Worm (Caenorhabditis elegans) whole organism, L3 larva: ENCODE data around the gene Y57G11C.46.
A peak's percentile ranks its signal among the peaks of the same experiment; 100 is the strongest.

Source experiments
- R02D3.7 ChIP-seq: fragments of 150-350 bp; optimal IDR thresholded peaks from 2 replicates; lab custom pipeline; 2014; ENCODE audit warnings: missing biosample characterization, missing genetic modification characterization
- aly-2 ChIP-seq: fragments of 150-350 bp; optimal IDR thresholded peaks from 2 replicates; lab custom pipeline; 2014; ENCODE audit warnings: missing biosample characterization, missing genetic modification characterization
- ama-1 ChIP-seq: fragments of 150-350 bp; optimal IDR thresholded peaks from 2 replicates; lab custom pipeline; 2018
- ceh-28 ChIP-seq: fragments of 150-350 bp; optimal IDR thresholded peaks from 2 replicates; lab custom pipeline; 2014; ENCODE audit warnings: missing biosample characterization, missing genetic modification reagents, missing genetic modification characterization
- ceh-82 ChIP-seq: fragments of 150-350 bp; optimal IDR thresholded peaks from 2 replicates; lab custom pipeline; 2014; ENCODE audit warnings: missing biosample characterization, missing genetic modification characterization
- elt-1 ChIP-seq: fragments of 150-350 bp; optimal IDR thresholded peaks from 2 replicates; lab custom pipeline; 2014; ENCODE audit warnings: missing biosample characterization, missing genetic modification characterization
- elt-2 ChIP-seq: sonication (generic microtip); optimal IDR thresholded peaks from 2 replicates; lab custom pipeline; 2016; ENCODE audit warnings: missing genetic modification reagents, mild to moderate bottlenecking, missing genetic modification characterization, missing compliant biosample characterization
- elt-3 ChIP-seq, 3 experiments: fragments of 150-350 bp in 1 of 3; sonication (generic microtip) in 2 of 3; optimal IDR thresholded peaks; 2 replicates in 2 of 3; 4 replicates in 1 of 3; lab custom pipeline; 2014 to 2017; ENCODE audit warnings: missing biosample characterization in 3 of 3, missing genetic modification characterization in 3 of 3
- eor-1 ChIP-seq, 2 experiments: fragments of 150-350 bp; optimal IDR thresholded peaks; 2 replicates each; lab custom pipeline; 2014 to 2018; ENCODE audit warnings: missing biosample characterization in 2 of 2, missing genetic modification characterization in 2 of 2
- fkh-10 ChIP-seq: sonication (generic microtip); optimal IDR thresholded peaks from 2 replicates; lab custom pipeline; 2017; ENCODE audit warnings: missing biosample characterization, missing genetic modification reagents, missing genetic modification characterization
- fkh-2 ChIP-seq: fragments of 150-350 bp; optimal IDR thresholded peaks from 2 replicates; lab custom pipeline; 2014; ENCODE audit warnings: missing biosample characterization, missing genetic modification reagents, missing genetic modification characterization
- fos-1 ChIP-seq: fragments of 150-350 bp; optimal IDR thresholded peaks from 2 replicates; lab custom pipeline; 2014; ENCODE audit warnings: missing biosample characterization, missing genetic modification characterization
- hmg-11 ChIP-seq: sonication (generic microtip); optimal IDR thresholded peaks from 2 replicates; lab custom pipeline; 2016; ENCODE audit warnings: missing genetic modification characterization, missing compliant biosample characterization
- jun-1 ChIP-seq: fragments of 150-350 bp; optimal IDR thresholded peaks from 2 replicates; lab custom pipeline; 2014; ENCODE audit warnings: missing biosample characterization, missing genetic modification reagents, missing genetic modification characterization
- lin-15B ChIP-seq: fragments of 150-350 bp; optimal IDR thresholded peaks from 2 replicates; lab custom pipeline; 2014; ENCODE audit warnings: missing biosample characterization, missing genetic modification characterization
- lin-39 ChIP-seq: fragments of 150-350 bp; optimal IDR thresholded peaks from 2 replicates; lab custom pipeline; 2018; ENCODE audit warnings: missing biosample characterization, missing genetic modification reagents, missing genetic modification characterization
- lsy-12 ChIP-seq: sonication (generic microtip); optimal IDR thresholded peaks from 2 replicates; lab custom pipeline; 2016; ENCODE audit warnings: mild to moderate bottlenecking, missing genetic modification characterization, missing compliant biosample characterization
- mdl-1 ChIP-seq: fragments of 150-350 bp; optimal IDR thresholded peaks from 2 replicates; lab custom pipeline; 2014; ENCODE audit warnings: missing biosample characterization, missing genetic modification characterization
- nfya-1 ChIP-seq: sonication (generic microtip); optimal IDR thresholded peaks from 2 replicates; lab custom pipeline; 2017; ENCODE audit warnings: missing genetic modification characterization, mild to moderate bottlenecking, missing compliant biosample characterization, antibody characterized with exemption, moderate library complexity; ENCODE audit not compliant: insufficient read depth
- nhr-11 ChIP-seq: fragments of 150-350 bp; optimal IDR thresholded peaks from 2 replicates; lab custom pipeline; 2014; ENCODE audit warnings: missing biosample characterization, missing genetic modification characterization
- nhr-12 ChIP-seq: fragments of 150-350 bp; optimal IDR thresholded peaks from 2 replicates; lab custom pipeline; 2014; ENCODE audit warnings: missing biosample characterization, missing genetic modification characterization
- nhr-23 ChIP-seq: fragments of 150-350 bp; optimal IDR thresholded peaks from 2 replicates; lab custom pipeline; 2014; ENCODE audit warnings: missing biosample characterization, missing genetic modification reagents, missing genetic modification characterization
- nhr-237 ChIP-seq: fragments of 150-350 bp; optimal IDR thresholded peaks from 2 replicates; lab custom pipeline; 2014; ENCODE audit warnings: missing biosample characterization, missing genetic modification characterization
- nhr-25 ChIP-seq: sonication (generic microtip); optimal IDR thresholded peaks from 2 replicates; lab custom pipeline; 2017; ENCODE audit warnings: missing biosample characterization, missing genetic modification characterization
- nhr-28 ChIP-seq: fragments of 150-350 bp; optimal IDR thresholded peaks from 2 replicates; lab custom pipeline; 2014; ENCODE audit warnings: missing biosample characterization, missing genetic modification characterization
- nhr-43 ChIP-seq: sonication (generic microtip); optimal IDR thresholded peaks from 2 replicates; lab custom pipeline; 2016; ENCODE audit warnings: mild to moderate bottlenecking, missing genetic modification characterization, missing compliant biosample characterization; ENCODE audit not compliant: poor library complexity, severe bottlenecking
- nhr-67 ChIP-seq: fragments of 150-350 bp; optimal IDR thresholded peaks from 2 replicates; lab custom pipeline; 2014; ENCODE audit warnings: missing biosample characterization, missing genetic modification characterization
- nhr-76 ChIP-seq: fragments of 150-350 bp; sonication (generic microtip); optimal IDR thresholded peaks from 5 replicates; lab custom pipeline; 2014; ENCODE audit warnings: missing biosample characterization, missing genetic modification characterization
- pha-4 ChIP-seq: fragments of 150-350 bp; optimal IDR thresholded peaks from 2 replicates; lab custom pipeline; 2014; ENCODE audit warnings: missing biosample characterization, missing genetic modification reagents, missing genetic modification characterization
- pqm-1 ChIP-seq: fragments of 150-350 bp; optimal IDR thresholded peaks from 2 replicates; lab custom pipeline; 2017; ENCODE audit warnings: missing biosample characterization, missing genetic modification characterization, inconsistent platforms
- sea-2 ChIP-seq: fragments of 150-350 bp; sonication (generic microtip); optimal IDR thresholded peaks from 4 replicates; lab custom pipeline; 2014; ENCODE audit warnings: missing biosample characterization, missing genetic modification reagents, missing genetic modification characterization
- skn-1 ChIP-seq: fragments of 150-350 bp; optimal IDR thresholded peaks from 2 replicates; lab custom pipeline; 2014; ENCODE audit warnings: missing biosample characterization, missing genetic modification characterization
- snpc-4 ChIP-seq: fragments of 150-350 bp; optimal IDR thresholded peaks from 2 replicates; lab custom pipeline; 2014; ENCODE audit warnings: missing biosample characterization, missing genetic modification characterization
- tbx-2 ChIP-seq: sonication (generic microtip); optimal IDR thresholded peaks from 2 replicates; lab custom pipeline; 2016; ENCODE audit warnings: mild to moderate bottlenecking, missing genetic modification characterization, missing compliant biosample characterization
- unc-62 ChIP-seq: fragments of 150-350 bp; sonication (generic microtip); optimal IDR thresholded peaks from 4 replicates; lab custom pipeline; 2014; ENCODE audit warnings: missing biosample characterization, missing genetic modification reagents, missing genetic modification characterization
- ztf-11 ChIP-seq: fragments of 150-350 bp; optimal IDR thresholded peaks from 2 replicates; lab custom pipeline; 2014; ENCODE audit warnings: missing biosample characterization, missing genetic modification characterization
- ztf-4 ChIP-seq: fragments of 150-350 bp; optimal IDR thresholded peaks from 2 replicates; lab custom pipeline; 2014; ENCODE audit warnings: missing biosample characterization, missing genetic modification characterization

Y57G11C.46 gene

ce11 chrIV:14793900-14794624, 22.1 kb downstream of the Y57G11C.46 start:
- TF ChIP-seq nhr-28 (tag; lab: Kevin White, UChicago), result no peak
- TF ChIP-seq nhr-237 (tag; lab: Kevin White, UChicago), result no peak
- TF ChIP-seq aly-2, result no peak
- TF ChIP-seq lin-15B (tag; lab: Kevin White, UChicago), result peak; percentile 17
- peak; percentile 28 for TF ChIP-seq ztf-4
- TF ChIP-seq skn-1 (tag; lab: Kevin White, UChicago), result no peak
- peak; percentile 24 for TF ChIP-seq R02D3.7
- TF ChIP-seq nhr-11 (tag; lab: Kevin White, UChicago), result no peak
- TF ChIP-seq sea-2 (GFP tag; lab: Kevin White, UChicago), result peak; percentile 97
- peak; percentile 23 for TF ChIP-seq mdl-1 (tag; lab: Kevin White, UChicago)
- peak; percentile 60 for TF ChIP-seq pha-4 (tag; lab: Kevin White, UChicago)
- peak; percentile 48 for TF ChIP-seq hmg-11 (tag; lab: Kevin White, UChicago)
- TF ChIP-seq elt-1 (tag; lab: Kevin White, UChicago), result peak; percentile 5
- peak; percentile 17 for TF ChIP-seq pqm-1
- TF ChIP-seq ama-1 (lab: Kevin White, UChicago), result peak; percentile 55
- peak; percentile 59 for TF ChIP-seq lsy-12 (tag; lab: Kevin White, UChicago)
- peak; percentile 21 for TF ChIP-seq jun-1
- TF ChIP-seq nfya-1 (tag; lab: Kevin White, UChicago), result peak; percentile 71
- peak; percentile 75 for TF ChIP-seq nhr-25 (tag; lab: Kevin White, UChicago)
- peak; percentile 15 for TF ChIP-seq lin-39 (tag; lab: Kevin White, UChicago)
- no peak for TF ChIP-seq unc-62 (GFP tag; lab: Kevin White, UChicago)
- no peak for TF ChIP-seq nhr-76 (tag; lab: Kevin White, UChicago)
- peak; percentile 70 for TF ChIP-seq ceh-28
- TF ChIP-seq nhr-67, result no peak
- peak; percentile 45 for TF ChIP-seq elt-2 (tag; lab: Kevin White, UChicago)
- peak; percentile 43 for TF ChIP-seq nhr-23 (tag; lab: Kevin White, UChicago)
- peak; percentile 12 for TF ChIP-seq nhr-43 (tag; lab: Kevin White, UChicago)
- TF ChIP-seq, all 47 proteins: peak for 19

- TF ChIP-seq ztf-11 (tag; lab: Kevin White, UChicago) (no peak), nhr-23 (tag; lab: Kevin White, UChicago) (peak; percentile 4), lin-15B (tag; lab: Kevin White, UChicago) (no peak), ama-1 (lab: Kevin White, UChicago) (peak; percentile 79)
Measured at ce11 chrIV:14792602-14793232, 23.5 kb downstream of the Y57G11C.46 start, which contains the start of gene gdi-1. Gene gdi-1 (minus strand): TSS chrIV:14792887.

- TF ChIP-seq ceh-28, result peak; percentile 28
- TF ChIP-seq elt-1 (tag; lab: Kevin White, UChicago), result no peak
- TF ChIP-seq ztf-4, result peak; percentile 6
- TF ChIP-seq lsy-12 (tag; lab: Kevin White, UChicago), result peak; percentile 10
- peak; percentile 23 for TF ChIP-seq elt-2 (tag; lab: Kevin White, UChicago)
- TF ChIP-seq pha-4 (tag; lab: Kevin White, UChicago), result peak; percentile 16
- TF ChIP-seq ama-1 (lab: Kevin White, UChicago), result peak; percentile 61
- TF ChIP-seq tbx-2 (tag; lab: Kevin White, UChicago), result no peak
- peak; percentile 8 for TF ChIP-seq nhr-25 (tag; lab: Kevin White, UChicago)
- TF ChIP-seq nhr-43 (tag; lab: Kevin White, UChicago), result peak; percentile 19
- TF ChIP-seq pqm-1, result no peak
- no peak for TF ChIP-seq nhr-76 (tag; lab: Kevin White, UChicago)
Measured at ce11 chrIV:14790579-14790978, 25.6 kb downstream of the Y57G11C.46 start.

- TF ChIP-seq nhr-43 (tag; lab: Kevin White, UChicago), result no peak
- no peak for TF ChIP-seq lin-39 (tag; lab: Kevin White, UChicago)
- no peak for TF ChIP-seq fkh-10 (GFP tag; lab: Kevin White, UChicago)
- peak; percentile 42 for TF ChIP-seq snpc-4 (tag; lab: Kevin White, UChicago)
- no peak for TF ChIP-seq nhr-11 (tag; lab: Kevin White, UChicago)
- TF ChIP-seq nhr-28 (tag; lab: Kevin White, UChicago), result no peak
- no peak for TF ChIP-seq nhr-12
- peak; percentile 2 for TF ChIP-seq pqm-1
- no peak for TF ChIP-seq ceh-82 (tag; lab: Kevin White, UChicago)
- TF ChIP-seq ztf-11 (tag; lab: Kevin White, UChicago), result no peak
- no peak for TF ChIP-seq nhr-237 (tag; lab: Kevin White, UChicago)
- TF ChIP-seq nhr-23 (tag; lab: Kevin White, UChicago), result peak; percentile 34
- TF ChIP-seq elt-1 (tag; lab: Kevin White, UChicago), result no peak
- no peak for TF ChIP-seq skn-1 (tag; lab: Kevin White, UChicago)
- no peak for TF ChIP-seq fkh-2 (tag; lab: Kevin White, UChicago)
- TF ChIP-seq pha-4 (tag; lab: Kevin White, UChicago), result peak; percentile 76
- TF ChIP-seq hmg-11 (tag; lab: Kevin White, UChicago), result peak; percentile 73
- TF ChIP-seq elt-3 (tag; optimal IDR thresholded peaks at IDR 0.05; lab: Kevin White, UChicago), result no peak
- TF ChIP-seq tbx-2 (tag; lab: Kevin White, UChicago), result no peak
- no peak for TF ChIP-seq lsy-12 (tag; lab: Kevin White, UChicago)
- TF ChIP-seq nfya-1 (tag; lab: Kevin White, UChicago), result peak; percentile 81
- TF ChIP-seq eor-1 (tag; optimal IDR thresholded peaks at IDR 0.05; lab: Kevin White, UChicago), result no peak
- no peak for TF ChIP-seq fos-1 (tag; lab: Kevin White, UChicago)
- peak; percentile 22 for TF ChIP-seq nhr-25 (tag; lab: Kevin White, UChicago)
- no peak for TF ChIP-seq unc-62 (GFP tag; lab: Kevin White, UChicago)
- peak; percentile 42 for TF ChIP-seq lin-15B (tag; lab: Kevin White, UChicago)
- TF ChIP-seq nhr-76 (tag; lab: Kevin White, UChicago), result no peak
Measured at ce11 chrIV:14786374-14787136, 29.6 kb downstream of the Y57G11C.46 start, which contains the start of gene melo-1. Gene melo-1 (plus strand): TSS chrIV:14787031.
